Worm (Caenorhabditis elegans): Measurements from ENCODE around the gene ugt-9.

DNA sequence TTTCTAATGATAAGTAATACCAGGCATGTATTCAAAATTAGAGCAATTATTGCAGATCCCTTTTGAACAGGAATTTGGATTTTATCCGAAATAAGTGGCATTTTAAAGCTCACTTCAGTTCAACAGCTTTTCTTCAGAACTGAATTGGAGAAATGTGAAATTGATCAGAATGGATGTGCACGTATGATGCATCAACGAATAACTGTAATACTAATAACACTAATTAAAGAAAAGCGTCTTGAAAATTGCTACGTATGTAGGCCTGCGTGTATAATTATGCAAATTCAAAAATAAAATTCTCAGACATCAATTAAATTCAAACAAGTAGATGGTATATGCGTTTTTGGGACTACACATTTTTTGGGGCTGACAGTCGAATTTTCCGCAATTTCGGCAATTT lies 34.0 kb downstream of the ugt-9 start, which contains the start of gene str-205:
- TF ChIP-seq elt-3 (tag; optimal IDR thresholded peaks at IDR 0.05): no peak
- no peak for TF ChIP-seq pqm-1 (tag; optimal IDR thresholded peaks at IDR 0.05)
- TF ChIP-seq tbx-2 (tag; optimal IDR thresholded peaks at IDR 0.05): no peak
